Worm (Caenorhabditis elegans) whole organism, young adult: ENCODE data around the gene lido-17.

Experiments
- B0261.1 ChIP-seq: sonication (generic microtip); optimal IDR thresholded peaks from 2 replicates; lab custom pipeline; 2016; ENCODE audit warnings: mild to moderate bottlenecking, missing genetic modification characterization, moderate library complexity, missing compliant biosample characterization
- C06A6.2 ChIP-seq: fragments of 200-800 bp; sonication (Bioruptor generic); conservative IDR thresholded peaks from 2 replicates; pipeline ENCODE4 v1.3.6; 2022; ENCODE audit warnings: missing genetic modification characterization, missing compliant biosample characterization
- F33H1.4 ChIP-seq: fragments of 200-800 bp; sonication (Bioruptor generic); IDR thresholded peaks from 2 replicates; pipeline ENCODE4 v1.3.6; 2022; ENCODE audit warnings: missing genetic modification reagents, missing genetic modification characterization, missing compliant biosample characterization
- F37B4.10 ChIP-seq: fragments of 200-800 bp; sonication (Bioruptor generic); IDR thresholded peaks from 2 replicates; pipeline ENCODE4 v1.3.6; 2022; ENCODE audit warnings: missing genetic modification characterization, missing compliant biosample characterization
- T26A5.8 ChIP-seq: sonication (generic microtip); optimal IDR thresholded peaks from 2 replicates; lab custom pipeline; 2016; ENCODE audit warnings: missing genetic modification characterization, missing compliant biosample characterization
- akir-1 ChIP-seq: fragments of 200-800 bp; sonication (Bioruptor generic); optimal IDR thresholded peaks from 2 replicates; lab custom pipeline; 2018; ENCODE audit warnings: mild to moderate bottlenecking, missing genetic modification characterization, moderate library complexity, missing compliant biosample characterization
- ama-1 ChIP-seq, 3 experiments: fragments of 150-350 bp in 1 of 3; sonication (generic microtip) in 2 of 3; optimal IDR thresholded peaks; 2 replicates each; lab custom pipeline; 2014 to 2018; ENCODE audit warnings: missing biosample characterization in 2 of 3, missing genetic modification characterization in 2 of 3, missing genetic modification reagents in 2 of 3
- aptf-2 ChIP-seq: fragments of 200-800 bp; sonication (Bioruptor generic); conservative IDR thresholded peaks from 2 replicates; pipeline ENCODE4 v1.3.6; 2022; ENCODE audit warnings: missing genetic modification reagents, missing genetic modification characterization, missing compliant biosample characterization
- atf-7 ChIP-seq: sonication (generic microtip); optimal IDR thresholded peaks from 2 replicates; lab custom pipeline; 2017; ENCODE audit warnings: mild to moderate bottlenecking, missing genetic modification characterization, missing compliant biosample characterization
- attf-6 ChIP-seq: fragments of 200-800 bp; sonication (Bioruptor generic); IDR thresholded peaks from 2 replicates; pipeline ENCODE4 v1.3.6; 2022; ENCODE audit warnings: missing genetic modification reagents, missing genetic modification characterization, missing compliant biosample characterization
- bed-1 ChIP-seq: fragments of 200-800 bp; sonication (Bioruptor generic); IDR thresholded peaks from 2 replicates; pipeline ENCODE4 v1.3.6; 2022; ENCODE audit warnings: missing genetic modification reagents, missing genetic modification characterization, missing compliant biosample characterization
- ccch-3 ChIP-seq: fragments of 200-800 bp; sonication (Bioruptor generic); optimal IDR thresholded peaks from 2 replicates; lab custom pipeline; 2018; ENCODE audit warnings: mild to moderate bottlenecking, missing genetic modification characterization, missing compliant biosample characterization
- cebp-1 ChIP-seq, 2 experiments: fragments of 200-800 bp in 1 of 2; sonication (Bioruptor generic) in 1 of 2; sonication (generic microtip) in 1 of 2; IDR thresholded peaks in 1 of 2; optimal IDR thresholded peaks in 1 of 2; 2 replicates each; pipeline versions ENCODE4 v1.3.6 to Lab custom; 2017 to 2022; ENCODE audit warnings: missing compliant biosample characterization in 2 of 2, missing genetic modification characterization in 2 of 2, mild to moderate bottlenecking in 1 of 2, missing genetic modification reagents in 1 of 2, moderate library complexity in 1 of 2
- cebp-2 ChIP-seq: fragments of 200-800 bp; sonication (Bioruptor generic); IDR thresholded peaks from 2 replicates; pipeline ENCODE4 v1.3.6; 2022; ENCODE audit warnings: missing genetic modification characterization, missing compliant biosample characterization
- ceh-100 ChIP-seq: fragments of 200-800 bp; sonication (Bioruptor generic); IDR thresholded peaks from 2 replicates; pipeline ENCODE4 v1.3.6; 2022; ENCODE audit warnings: missing genetic modification reagents, missing genetic modification characterization, missing compliant biosample characterization
- ceh-27 ChIP-seq: fragments of 200-800 bp; sonication (Bioruptor generic); optimal IDR thresholded peaks from 2 replicates; lab custom pipeline; 2018; ENCODE audit warnings: mild to moderate bottlenecking, missing genetic modification characterization, moderate library complexity, missing compliant biosample characterization
- ceh-40 ChIP-seq: fragments of 200-800 bp; sonication (Bioruptor generic); IDR thresholded peaks from 2 replicates; pipeline ENCODE4 v1.3.6; 2022; ENCODE audit warnings: missing genetic modification characterization, missing compliant biosample characterization
- ceh-58 ChIP-seq: fragments of 200-800 bp; sonication (Bioruptor generic); IDR thresholded peaks from 2 replicates; pipeline ENCODE4 v1.3.6; 2022; ENCODE audit warnings: missing genetic modification characterization, missing compliant biosample characterization
- egl-18 ChIP-seq: fragments of 200-800 bp; sonication (Bioruptor generic); IDR thresholded peaks from 2 replicates; pipeline ENCODE4 v1.3.6; 2022; ENCODE audit warnings: missing genetic modification reagents, missing genetic modification characterization, missing compliant biosample characterization
- egl-44 ChIP-seq: fragments of 200-800 bp; sonication (Bioruptor generic); IDR thresholded peaks from 2 replicates; pipeline ENCODE4 v1.3.6; 2022; ENCODE audit warnings: missing genetic modification reagents, missing genetic modification characterization, missing compliant biosample characterization
- fkh-3 ChIP-seq: sonication (generic microtip); optimal IDR thresholded peaks from 2 replicates; lab custom pipeline; 2016; ENCODE audit warnings: mild to moderate bottlenecking, missing genetic modification characterization, missing compliant biosample characterization
- hlh-12 ChIP-seq: sonication (generic microtip); optimal IDR thresholded peaks from 2 replicates; lab custom pipeline; 2016; ENCODE audit warnings: missing genetic modification characterization, missing compliant biosample characterization
- hmg-1.2 ChIP-seq: fragments of 200-800 bp; sonication (Bioruptor generic); IDR thresholded peaks from 2 replicates; pipeline ENCODE4 v1.3.6; 2022; ENCODE audit warnings: missing genetic modification reagents, missing genetic modification characterization, missing compliant biosample characterization
- hsf-1 ChIP-seq: fragments of 200-800 bp; sonication (Bioruptor generic); IDR thresholded peaks from 2 replicates; pipeline ENCODE4 v1.3.6; 2022; ENCODE audit warnings: missing genetic modification reagents, missing genetic modification characterization, missing compliant biosample characterization
- let-607 ChIP-seq, 2 experiments: fragments of 200-800 bp in 1 of 2; sonication (Bioruptor generic) in 1 of 2; sonication (generic microtip) in 1 of 2; optimal IDR thresholded peaks; 2 replicates each; lab custom pipeline; 2016 to 2018; ENCODE audit warnings: mild to moderate bottlenecking in 2 of 2, missing compliant biosample characterization in 2 of 2, missing genetic modification characterization in 2 of 2, moderate library complexity in 2 of 2, missing genotype in 1 of 2
- lin-40 ChIP-seq: sonication (generic microtip); optimal IDR thresholded peaks from 2 replicates; lab custom pipeline; 2016; ENCODE audit warnings: missing genetic modification characterization, mild to moderate bottlenecking, missing compliant biosample characterization, missing genotype, missing genetic modification reagents
- lin-54 ChIP-seq: fragments of 200-800 bp; sonication (Bioruptor generic); optimal IDR thresholded peaks from 2 replicates; lab custom pipeline; 2018; ENCODE audit warnings: mild to moderate bottlenecking, missing genetic modification characterization, missing compliant biosample characterization
- lir-1 ChIP-seq: fragments of 200-800 bp; sonication (Bioruptor generic); conservative IDR thresholded peaks from 2 replicates; pipeline ENCODE4 v1.3.6; 2022; ENCODE audit warnings: missing genetic modification reagents, missing genetic modification characterization, missing compliant biosample characterization
- lsl-1 ChIP-seq: fragments of 200-800 bp; sonication (Bioruptor generic); optimal IDR thresholded peaks from 2 replicates; lab custom pipeline; 2018; ENCODE audit warnings: mild to moderate bottlenecking, missing genetic modification characterization, moderate library complexity, missing compliant biosample characterization
- lsy-27 ChIP-seq: sonication (generic microtip); optimal IDR thresholded peaks from 2 replicates; lab custom pipeline; 2017; ENCODE audit warnings: missing genetic modification characterization, mild to moderate bottlenecking, missing compliant biosample characterization, antibody characterized with exemption, missing genotype, borderline replicate concordance; ENCODE audit not compliant: insufficient read depth
- madf-10 ChIP-seq: sonication (generic microtip); optimal IDR thresholded peaks from 2 replicates; lab custom pipeline; 2016; ENCODE audit warnings: mild to moderate bottlenecking, missing genetic modification characterization, missing compliant biosample characterization
- madf-6 ChIP-seq: fragments of 200-800 bp; sonication (Bioruptor generic); IDR thresholded peaks from 2 replicates; pipeline ENCODE4 v1.3.6; 2022; ENCODE audit warnings: missing genetic modification reagents, missing genetic modification characterization, missing compliant biosample characterization
- mcd-1 ChIP-seq: fragments of 200-800 bp; sonication (Bioruptor generic); IDR thresholded peaks from 2 replicates; pipeline ENCODE4 v1.3.6; 2022; ENCODE audit warnings: missing genetic modification reagents, missing genetic modification characterization, missing compliant biosample characterization
- mel-28 ChIP-seq: sonication (generic microtip); optimal IDR thresholded peaks from 2 replicates; lab custom pipeline; 2016; ENCODE audit warnings: borderline replicate concordance, mild to moderate bottlenecking, missing genetic modification characterization, missing compliant biosample characterization
- mxl-1 ChIP-seq: sonication (generic microtip); optimal IDR thresholded peaks from 2 replicates; lab custom pipeline; 2016; ENCODE audit warnings: missing genetic modification characterization, missing compliant biosample characterization
- nfya-1 ChIP-seq: sonication (generic microtip); optimal IDR thresholded peaks from 2 replicates; lab custom pipeline; 2017; ENCODE audit warnings: antibody characterized with exemption, missing compliant biosample characterization, missing genetic modification characterization, borderline replicate concordance; ENCODE audit not compliant: insufficient read depth
- nfyb-1 ChIP-seq: fragments of 200-800 bp; sonication (Bioruptor generic); IDR thresholded peaks from 2 replicates; pipeline ENCODE4 v1.3.6; 2022; ENCODE audit warnings: missing genetic modification reagents, missing genetic modification characterization, missing compliant biosample characterization
- rcor-1 ChIP-seq: fragments of 200-800 bp; sonication (Bioruptor generic); IDR thresholded peaks from 2 replicates; pipeline ENCODE4 v1.3.6; 2022; ENCODE audit warnings: missing genetic modification reagents, missing genetic modification characterization, missing compliant biosample characterization
- rpc-1 ChIP-seq, 2 experiments: fragments of 150-350 bp in 1 of 2; sonication (generic microtip) in 1 of 2; optimal IDR thresholded peaks; 2 replicates each; lab custom pipeline; 2014 to 2018; ENCODE audit warnings: missing biosample characterization in 1 of 2, missing genetic modification characterization in 1 of 2, missing genetic modification reagents in 1 of 2, missing genotype in 1 of 2
- somi-1 ChIP-seq: fragments of 200-800 bp; sonication (Bioruptor generic); optimal IDR thresholded peaks from 2 replicates; lab custom pipeline; 2018; ENCODE audit warnings: mild to moderate bottlenecking, missing genetic modification characterization, missing compliant biosample characterization
- tbp1 ChIP-seq: fragments of 200-800 bp; sonication (Bioruptor generic); optimal IDR thresholded peaks from 2 replicates; lab custom pipeline; 2018; ENCODE audit warnings: mild to moderate bottlenecking, missing genetic modification characterization, missing compliant biosample characterization
- tbx-9 ChIP-seq: sonication (generic microtip); optimal IDR thresholded peaks from 2 replicates; lab custom pipeline; 2016; ENCODE audit warnings: borderline replicate concordance, missing genetic modification characterization, inconsistent platforms, missing compliant biosample characterization
- ztf-18 ChIP-seq: sonication (generic microtip); optimal IDR thresholded peaks from 2 replicates; lab custom pipeline; 2016; ENCODE audit warnings: missing genotype, mild to moderate bottlenecking, missing genetic modification characterization, missing compliant biosample characterization
- ztf-22 ChIP-seq: fragments of 200-800 bp; sonication (Bioruptor generic); optimal IDR thresholded peaks from 2 replicates; lab custom pipeline; 2018; ENCODE audit warnings: mild to moderate bottlenecking, missing genetic modification characterization, moderate library complexity, missing compliant biosample characterization
- ztf-28 ChIP-seq: fragments of 200-800 bp; sonication (Bioruptor generic); IDR thresholded peaks from 2 replicates; pipeline ENCODE4 v1.3.6; 2022; ENCODE audit warnings: missing genetic modification reagents, missing genetic modification characterization, missing compliant biosample characterization

lido-17 gene

DNA sequence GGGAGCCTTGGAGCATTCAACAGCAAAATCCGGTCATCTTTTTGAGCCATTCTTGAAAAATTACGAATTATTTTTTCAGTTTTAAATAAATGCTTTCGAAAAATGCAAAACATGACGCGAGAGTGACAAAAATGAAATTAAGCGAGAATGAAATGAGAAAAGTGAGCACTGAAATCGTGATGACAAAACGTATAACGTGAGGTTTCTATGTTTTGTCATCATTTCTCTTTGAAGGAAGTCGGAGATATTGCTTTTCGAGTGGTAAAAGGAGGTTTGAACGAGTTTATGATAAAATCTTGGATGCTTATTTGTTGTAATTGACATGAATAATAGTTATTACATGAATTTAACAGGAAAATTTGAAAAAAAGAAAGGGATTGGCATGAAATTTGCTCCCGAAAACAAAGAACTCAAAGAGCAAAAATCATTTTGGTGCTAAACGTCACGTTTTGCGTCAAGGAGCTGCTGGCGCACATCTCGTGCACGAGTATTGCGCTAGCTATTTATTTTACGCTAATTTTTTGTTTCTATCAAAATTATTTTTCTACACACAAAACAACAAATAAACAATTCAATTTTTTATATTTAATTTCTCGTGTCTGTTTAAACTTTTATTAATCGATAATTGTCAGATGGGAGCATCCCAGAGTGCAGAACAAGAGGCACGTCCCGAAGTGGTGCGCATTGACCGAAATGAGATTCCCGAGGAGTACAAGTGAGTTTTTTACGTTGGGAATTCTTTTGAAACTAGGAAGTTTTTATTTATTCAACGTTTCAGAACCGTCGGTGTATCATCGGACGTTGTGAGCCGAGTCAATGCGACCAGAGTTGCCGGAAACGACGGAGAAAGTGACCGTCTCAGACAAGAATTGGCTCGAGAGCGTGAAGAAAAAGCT, 24.0 kb upstream of the lido-17 start, which contains the start of the genes gss-1 and chch-3 (continued):
- no peak for TF ChIP-seq B0261.1
- TF ChIP-seq ceh-27 (GFP tag; lab: Kevin White, UChicago): no peak
- TF ChIP-seq hmg-1.2: peak; percentile 33; the same call in 1 of the 2 replicates
- no peak for TF ChIP-seq ama-1 (optimal IDR thresholded peaks at IDR 0.05; lab: Kevin White, UChicago)
- TF ChIP-seq ama-1 (GFP tag; optimal IDR thresholded peaks at IDR 0.05; lab: Kevin White, UChicago): no peak
- no peak for TF ChIP-seq cebp-2
- TF ChIP-seq nfyb-1 (GFP tag; lab: Robert Waterston, UW): no peak
- TF ChIP-seq nfya-1 (tag; lab: Kevin White, UChicago): no peak
- TF ChIP-seq madf-10 (tag; lab: Kevin White, UChicago): no peak
- TF ChIP-seq hlh-12 (tag; lab: Kevin White, UChicago): no peak
- peak; percentile 51 for TF ChIP-seq madf-6 (GFP tag; lab: Robert Waterston, UW)
- TF ChIP-seq hsf-1 (GFP tag; lab: Robert Waterston, UW): no peak
- peak; percentile 49 for TF ChIP-seq lin-54
- TF ChIP-seq atf-7 (tag; lab: Kevin White, UChicago): no peak
- no peak for TF ChIP-seq ztf-28
- no peak for TF ChIP-seq attf-6
- TF ChIP-seq let-607 (tag; optimal IDR thresholded peaks at IDR 0.05; lab: Kevin White, UChicago): no peak
- TF ChIP-seq egl-18 (GFP tag; lab: Robert Waterston, UW): no peak
- TF ChIP-seq rpc-1 (optimal IDR thresholded peaks at IDR 0.05; lab: Kevin White, UChicago): no peak
- no peak for TF ChIP-seq rpc-1 (tag; optimal IDR thresholded peaks at IDR 0.05; lab: Kevin White, UChicago)
- no peak for TF ChIP-seq akir-1
- TF ChIP-seq mel-28 (tag; lab: Kevin White, UChicago): no peak
- TF ChIP-seq mxl-1 (tag; lab: Kevin White, UChicago): no peak
- no peak for TF ChIP-seq somi-1 (GFP tag; lab: Kevin White, UChicago)
- TF ChIP-seq T26A5.8 (tag; lab: Kevin White, UChicago): no peak
- no peak for TF ChIP-seq fkh-3 (tag; lab: Kevin White, UChicago)
- TF ChIP-seq lin-40 (tag; lab: Kevin White, UChicago): no peak
- no peak for TF ChIP-seq ceh-40 (GFP tag; lab: Robert Waterston, UW)
- peak; percentile 40; the same call in 1 of the 2 replicates for TF ChIP-seq mcd-1 (GFP tag; lab: Robert Waterston, UW)
- no peak for TF ChIP-seq egl-44 (GFP tag; lab: Robert Waterston, UW)
- TF ChIP-seq tbx-9 (tag; lab: Kevin White, UChicago): no peak
- TF ChIP-seq ztf-18 (tag; lab: Kevin White, UChicago): peak; percentile 93
- TF ChIP-seq C06A6.2 (GFP tag; lab: Robert Waterston, UW): no peak
- no peak for TF ChIP-seq bed-1 (GFP tag; lab: Robert Waterston, UW)
- TF ChIP-seq tbp1 (GFP tag; lab: Kevin White, UChicago): peak; percentile 30
- no peak for TF ChIP-seq ztf-22
- peak; percentile 33; the same call in 1 of the 2 replicates for TF ChIP-seq rcor-1
- peak; percentile 22 for TF ChIP-seq lsl-1 (GFP tag; lab: Kevin White, UChicago)
- no peak for TF ChIP-seq ceh-58 (GFP tag; lab: Robert Waterston, UW)
- no peak for TF ChIP-seq F37B4.10
- no peak for TF ChIP-seq ceh-100
- TF ChIP-seq cebp-1 (GFP tag; IDR thresholded peaks at IDR 0.05; lab: Robert Waterston, UW): no peak
- peak; percentile 55 for TF ChIP-seq cebp-1 (tag; optimal IDR thresholded peaks at IDR 0.05; lab: Kevin White, UChicago)
- TF ChIP-seq F33H1.4 (GFP tag; lab: Robert Waterston, UW): peak; percentile 52
- no peak for TF ChIP-seq lir-1 (GFP tag; lab: Robert Waterston, UW)
- TF ChIP-seq aptf-2 (GFP tag; lab: Robert Waterston, UW): no peak
- TF ChIP-seq lsy-27 (tag; lab: Kevin White, UChicago): no peak
- TF ChIP-seq ccch-3: no peak
